Fruit fly (Drosophila melanogaster) whole organism, embryonic: ENCODE results near the gene Eig71Ek.
A peak's percentile ranks its signal among the peaks of the same experiment; 100 is the strongest.

Source experiments
- CG10274 ChIP-seq: fragments of 200-800 bp; sonication (Bioruptor generic); optimal IDR thresholded peaks from 3 replicates; lab custom pipeline; 2017; ENCODE audit warnings: missing biosample characterization, mild to moderate bottlenecking, missing genetic modification characterization
- CG10462 ChIP-seq: fragments of 200-800 bp; sonication (Bioruptor generic); optimal IDR thresholded peaks from 2 replicates; lab custom pipeline; 2016; ENCODE audit warnings: missing biosample characterization, missing genetic modification characterization
- CG10959 ChIP-seq: fragments of 200-800 bp; sonication (Bioruptor generic); IDR thresholded peaks from 2 replicates; pipeline ENCODE4 v1.3.6; 2022; ENCODE audit warnings: missing biosample characterization, missing genetic modification characterization
- CG11723 ChIP-seq: fragments of 200-800 bp; sonication (Bioruptor generic); optimal IDR thresholded peaks from 2 replicates; lab custom pipeline; 2017; ENCODE audit warnings: missing biosample characterization, mild to moderate bottlenecking, missing genetic modification characterization
- CG12155 ChIP-seq: fragments of 200-800 bp; sonication (Bioruptor generic); optimal IDR thresholded peaks from 3 replicates; lab custom pipeline; 2016; ENCODE audit warnings: missing biosample characterization, missing genetic modification characterization
- CG1233 ChIP-seq: fragments of 200-800 bp; sonication (Bioruptor generic); optimal IDR thresholded peaks from 4 replicates; lab custom pipeline; 2018; ENCODE audit warnings: missing biosample characterization, mild to moderate bottlenecking, missing genetic modification characterization
- CG13624 ChIP-seq: fragments of 200-800 bp; sonication (Bioruptor generic); optimal IDR thresholded peaks from 2 replicates; lab custom pipeline; 2016; ENCODE audit warnings: missing biosample characterization, missing genetic modification characterization
- CG15073 ChIP-seq: fragments of 200-800 bp; sonication (Bioruptor generic); optimal IDR thresholded peaks from 2 replicates; lab custom pipeline; 2016; ENCODE audit warnings: missing biosample characterization, missing genetic modification characterization
- CG15514 ChIP-seq: fragments of 200-800 bp; sonication (Bioruptor generic); optimal IDR thresholded peaks from 3 replicates; lab custom pipeline; 2017; ENCODE audit warnings: missing biosample characterization, missing genetic modification characterization, mild to moderate bottlenecking, moderate library complexity, missing genetic modification reagents
- CG16813 ChIP-seq: fragments of 200-800 bp; sonication (Bioruptor generic); IDR thresholded peaks from 3 replicates; pipeline ENCODE4 v1.3.6; 2022; ENCODE audit warnings: missing biosample characterization, missing genetic modification characterization; ENCODE audit not compliant: partially characterized antibody
- CG17361 ChIP-seq: fragments of 200-800 bp; sonication (Bioruptor generic); IDR thresholded peaks from 3 replicates; pipeline ENCODE4 v1.3.6; 2022; ENCODE audit warnings: missing biosample characterization, missing genetic modification characterization
- CG17385 ChIP-seq: fragments of 200-800 bp; sonication (Bioruptor generic); optimal IDR thresholded peaks from 3 replicates; lab custom pipeline; 2018; ENCODE audit warnings: missing biosample characterization, mild to moderate bottlenecking, missing genetic modification characterization
- CG2129 ChIP-seq: fragments of 200-800 bp; sonication (Bioruptor generic); IDR thresholded peaks from 2 replicates; pipeline ENCODE4 v1.3.6; 2022; ENCODE audit warnings: missing biosample characterization, missing genetic modification characterization; ENCODE audit not compliant: partially characterized antibody
- CG2202 ChIP-seq: fragments of 200-800 bp; sonication (Bioruptor generic); optimal IDR thresholded peaks from 2 replicates; lab custom pipeline; 2018; ENCODE audit warnings: missing biosample characterization, mild to moderate bottlenecking, missing genetic modification characterization
- CG32532 ChIP-seq: fragments of 200-800 bp; sonication (Bioruptor generic); IDR thresholded peaks from 2 replicates; pipeline ENCODE4 v1.3.6; 2022; ENCODE audit warnings: missing biosample characterization, missing genetic modification characterization
- CG32772 ChIP-seq: fragments of 200-800 bp; sonication (Bioruptor generic); IDR thresholded peaks from 2 replicates; pipeline ENCODE4 v1.3.6; 2022; ENCODE audit warnings: missing biosample characterization, missing genetic modification characterization
- CG33557 ChIP-seq: fragments of 200-800 bp; sonication (Bioruptor generic); optimal IDR thresholded peaks from 2 replicates; lab custom pipeline; 2019; ENCODE audit warnings: missing biosample characterization, mild to moderate bottlenecking, missing genetic modification characterization, moderate library complexity
- CG4360 ChIP-seq: fragments of 200-800 bp; sonication (Bioruptor generic); IDR thresholded peaks from 2 replicates; pipeline ENCODE4 v1.3.6; 2022; ENCODE audit warnings: missing biosample characterization, missing genetic modification characterization
- CG5245 ChIP-seq: fragments of 200-800 bp; sonication (Bioruptor generic); optimal IDR thresholded peaks from 3 replicates; lab custom pipeline; 2016; ENCODE audit warnings: missing biosample characterization, missing genetic modification characterization
- CG6654 ChIP-seq: fragments of 200-800 bp; sonication (Bioruptor generic); optimal IDR thresholded peaks from 2 replicates; lab custom pipeline; 2017; ENCODE audit warnings: missing biosample characterization, mild to moderate bottlenecking, missing genetic modification characterization
- CG6683 ChIP-seq: fragments of 200-800 bp; sonication (Bioruptor generic); optimal IDR thresholded peaks from 2 replicates; lab custom pipeline; 2017; ENCODE audit warnings: missing biosample characterization, mild to moderate bottlenecking, missing genetic modification characterization, missing genetic modification reagents
- CG9215 ChIP-seq: fragments of 200-800 bp; sonication (Bioruptor generic); IDR thresholded peaks from 2 replicates; pipeline ENCODE4 v1.3.6; 2022; ENCODE audit warnings: missing biosample characterization, missing genetic modification characterization
- CTCF ChIP-seq: fragments of 200-800 bp; sonication (Bioruptor generic); optimal IDR thresholded peaks from 2 replicates; lab custom pipeline; 2017; ENCODE audit warnings: missing biosample characterization, mild to moderate bottlenecking, missing genetic modification characterization, moderate library complexity
- CkIIα-i1 ChIP-seq: fragments of 200-800 bp; sonication (Bioruptor generic); IDR thresholded peaks from 2 replicates; pipeline ENCODE4 v1.3.6; 2022; ENCODE audit warnings: missing biosample characterization, missing genetic modification characterization
- D19A ChIP-seq: fragments of 200-800 bp; optimal IDR thresholded peaks from 3 replicates; lab custom pipeline; 2019; ENCODE audit warnings: missing biosample characterization, mild to moderate bottlenecking, missing genetic modification characterization, moderate library complexity
- Hr51 ChIP-seq, 2 experiments: fragments of 200-800 bp; sonication (Bioruptor generic); optimal IDR thresholded peaks; 2 replicates in 1 of 2; 3 replicates in 1 of 2; lab custom pipeline; 2016 to 2018; ENCODE audit warnings: missing biosample characterization in 2 of 2, missing genetic modification characterization in 2 of 2, mild to moderate bottlenecking in 1 of 2, moderate library complexity in 1 of 2
- NK7.1 ChIP-seq: fragments of 200-800 bp; sonication (Bioruptor generic); optimal IDR thresholded peaks from 3 replicates; lab custom pipeline; 2016; ENCODE audit warnings: missing biosample characterization, missing genetic modification characterization
- Nf-YC ChIP-seq: fragments of 200-800 bp; optimal IDR thresholded peaks from 3 replicates; lab custom pipeline; 2019; ENCODE audit warnings: missing biosample characterization, mild to moderate bottlenecking, missing genetic modification characterization, moderate library complexity
- Ravus ChIP-seq: fragments of 200-800 bp; sonication (Bioruptor generic); IDR thresholded peaks from 2 replicates; pipeline ENCODE4 v1.3.6; 2022; ENCODE audit warnings: missing biosample characterization, missing genetic modification characterization
- amos ChIP-seq: fragments of 200-800 bp; sonication (Bioruptor generic); IDR thresholded peaks from 2 replicates; pipeline ENCODE4 v1.3.6; 2022; ENCODE audit warnings: missing biosample characterization, missing genetic modification characterization; ENCODE audit not compliant: partially characterized antibody
- aop ChIP-seq: fragments of 200-800 bp; sonication (Bioruptor generic); IDR thresholded peaks from 2 replicates; pipeline ENCODE4 v1.3.6; 2022; ENCODE audit warnings: missing biosample characterization, missing genetic modification characterization
- btn ChIP-seq: fragments of 200-800 bp; sonication (Bioruptor generic); optimal IDR thresholded peaks from 2 replicates; lab custom pipeline; 2016; ENCODE audit warnings: missing biosample characterization, missing genetic modification characterization
- ci ChIP-seq: fragments of 200-800 bp; sonication (Bioruptor generic); IDR thresholded peaks from 3 replicates; pipeline ENCODE4 v1.3.6; 2022; ENCODE audit warnings: missing biosample characterization, missing genetic modification characterization
- dimm ChIP-seq: fragments of 200-800 bp; sonication (Bioruptor generic); IDR thresholded peaks from 2 replicates; pipeline ENCODE4 v1.3.6; 2022; ENCODE audit warnings: missing biosample characterization, missing genetic modification characterization
- dmrt99B ChIP-seq: fragments of 200-800 bp; sonication (Bioruptor generic); optimal IDR thresholded peaks from 2 replicates; lab custom pipeline; 2018; ENCODE audit warnings: missing biosample characterization, mild to moderate bottlenecking, missing genetic modification characterization, moderate library complexity
- esg ChIP-seq: fragments of 200-800 bp; sonication (Bioruptor generic); conservative IDR thresholded peaks from 2 replicates; pipeline ENCODE4 v1.3.6; 2022; ENCODE audit warnings: missing biosample characterization, missing genetic modification characterization
- gfzf ChIP-seq: fragments of 200-800 bp; sonication (Bioruptor generic); optimal IDR thresholded peaks from 2 replicates; lab custom pipeline; 2016; ENCODE audit warnings: missing biosample characterization, mild to moderate bottlenecking, missing genetic modification characterization, moderate library complexity
- grau ChIP-seq: fragments of 200-800 bp; optimal IDR thresholded peaks from 3 replicates; lab custom pipeline; 2019; ENCODE audit warnings: missing biosample characterization, mild to moderate bottlenecking, missing genetic modification characterization, moderate library complexity
- gsb-n ChIP-seq: fragments of 200-800 bp; sonication (Bioruptor generic); optimal IDR thresholded peaks from 3 replicates; lab custom pipeline; 2018; ENCODE audit warnings: missing biosample characterization, mild to moderate bottlenecking, missing genetic modification characterization
- gt ChIP-seq: fragments of 200-800 bp; sonication (Bioruptor generic); IDR thresholded peaks from 2 replicates; pipeline ENCODE4 v1.3.6; 2022; ENCODE audit warnings: missing biosample characterization, missing genetic modification characterization
- repo ChIP-seq: fragments of 200-800 bp; sonication (Bioruptor generic); optimal IDR thresholded peaks from 2 replicates; lab custom pipeline; 2016; ENCODE audit warnings: missing biosample characterization, missing genetic modification characterization
- schlank ChIP-seq: fragments of 200-800 bp; sonication (Bioruptor generic); optimal IDR thresholded peaks from 2 replicates; lab custom pipeline; 2018; ENCODE audit warnings: missing biosample characterization, mild to moderate bottlenecking, missing genetic modification characterization
- sens-2 ChIP-seq: fragments of 200-800 bp; sonication (Bioruptor generic); IDR thresholded peaks from 2 replicates; pipeline ENCODE4 v1.3.6; 2022; ENCODE audit warnings: missing biosample characterization, missing genetic modification characterization
- seq ChIP-seq: fragments of 200-800 bp; sonication (Bioruptor generic); IDR thresholded peaks from 2 replicates; pipeline ENCODE4 v1.3.6; 2022; ENCODE audit warnings: missing biosample characterization, missing genetic modification characterization
- sima ChIP-seq: fragments of 200-800 bp; sonication (Bioruptor generic); optimal IDR thresholded peaks from 2 replicates; lab custom pipeline; 2016; ENCODE audit warnings: missing biosample characterization, missing genetic modification characterization
- tll ChIP-seq, 2 experiments: fragments of 200-800 bp in 1 of 2; fragments of >200 bp in 1 of 2; sonication (Bioruptor generic) in 1 of 2; optimal IDR thresholded peaks; 2 replicates each; lab custom pipeline; 2017 to 2019; ENCODE audit warnings: missing biosample characterization in 2 of 2, missing genetic modification characterization in 2 of 2, mild to moderate bottlenecking in 1 of 2, moderate library complexity in 1 of 2
- tna ChIP-seq: fragments of 200-800 bp; sonication (Bioruptor generic); IDR thresholded peaks from 2 replicates; pipeline ENCODE4 v1.3.6; 2022; ENCODE audit warnings: missing biosample characterization, missing genetic modification characterization; ENCODE audit not compliant: partially characterized antibody
- ttk ChIP-seq: fragments of 200-800 bp; sonication (Bioruptor generic); IDR thresholded peaks from 2 replicates; pipeline ENCODE4 v2.1.2; 2022; ENCODE audit warnings: missing biosample characterization, missing genetic modification characterization
- unc-4 ChIP-seq: fragments of 200-800 bp; sonication (Bioruptor generic); IDR thresholded peaks from 2 replicates; pipeline ENCODE4 v1.3.6; 2022; ENCODE audit warnings: missing biosample characterization, missing genetic modification characterization; ENCODE audit not compliant: partially characterized antibody
- wdn ChIP-seq: fragments of 200-800 bp; sonication (Bioruptor generic); IDR thresholded peaks from 2 replicates; pipeline ENCODE4 v1.3.6; 2022; ENCODE audit warnings: missing biosample characterization, missing genetic modification characterization
- z ChIP-seq: fragments of 200-800 bp; sonication (Bioruptor generic); IDR thresholded peaks from 3 replicates; pipeline ENCODE4 v1.3.6; 2022; ENCODE audit warnings: missing biosample characterization, missing genetic modification characterization
- zfh2 ChIP-seq: fragments of 200-800 bp; sonication (Bioruptor generic); optimal IDR thresholded peaks from 2 replicates; lab custom pipeline; 2016; ENCODE audit warnings: missing biosample characterization, missing genetic modification characterization

The Eig71Ek gene

dm6 chr3L:15616490-15616889, 44.6 kb upstream of the Eig71Ek start (continued):
- TF ChIP-seq CG15073 (GFP tag; lab: Kevin White, UChicago) (no peak), CG4360 (no peak), CG9215 (no peak), Ravus (GFP tag; lab: Robert Waterston, UW) (no peak), sima (GFP tag; lab: Kevin White, UChicago) (no peak), gt (GFP tag; lab: Robert Waterston, UW) (no peak), CG12155 (no peak), CG32772 (GFP tag; lab: Robert Waterston, UW) (no peak), CG2202 (tag; lab: Kevin White, UChicago) (no peak), grau (tag; lab: Kevin White, UChicago) (peak; percentile 50), seq (GFP tag; lab: Robert Waterston, UW) (no peak), CG1233 (peak; percentile 31), ttk (no peak), esg (GFP tag; lab: Robert Waterston, UW) (no peak), tll (GFP tag; optimal IDR thresholded peaks at IDR 0.05; lab: Kevin White, UChicago) (no peak), aop (no peak), CG33557 (GFP tag; lab: Kevin White, UChicago) (no peak), NK7.1 (no peak), unc-4 (GFP tag; lab: Robert Waterston, UW) (no peak), Hr51 (GFP tag; optimal IDR thresholded peaks at IDR 0.05; lab: Kevin White, UChicago) (peak in 1 of 2 experiments; percentile 44), CTCF (no peak), CG32532 (GFP tag; lab: Robert Waterston, UW) (no peak), CG10274 (GFP tag; lab: Kevin White, UChicago) (no peak), gsb-n (tag; lab: Kevin White, UChicago) (no peak), CG17385 (peak; percentile 1), CG5245 (GFP tag; lab: Kevin White, UChicago) (no peak), CG2129 (GFP tag; lab: Robert Waterston, UW) (no peak), CG6654 (GFP tag; lab: Kevin White, UChicago) (no peak), CG10959 (no peak), amos (GFP tag; lab: Robert Waterston, UW) (no peak), CG17361 (peak; percentile 59; the same call in 1 of the 3 replicates), CkIIα-i1 (GFP tag; lab: Robert Waterston, UW) (no peak), repo (GFP tag; lab: Kevin White, UChicago) (no peak), CG6683 (GFP tag; lab: Kevin White, UChicago) (no peak), zfh2 (GFP tag; lab: Kevin White, UChicago) (no peak), CG13624 (GFP tag; lab: Kevin White, UChicago) (no peak), tna (GFP tag; lab: Robert Waterston, UW) (no peak), dmrt99B (tag; lab: Kevin White, UChicago) (peak; percentile 27), dimm (no peak), wdn (GFP tag; lab: Robert Waterston, UW) (no peak), CG15514 (GFP tag; lab: Kevin White, UChicago) (no peak), D19A (tag; lab: Kevin White, UChicago) (no peak), schlank (tag; lab: Kevin White, UChicago) (no peak), ci (no peak), btn (GFP tag; lab: Kevin White, UChicago) (no peak), z (no peak), gfzf (GFP tag; lab: Kevin White, UChicago) (no peak), CG11723 (GFP tag; lab: Kevin White, UChicago) (no peak), CG10462 (GFP tag; lab: Kevin White, UChicago) (no peak), Nf-YC (tag; lab: Kevin White, UChicago) (peak; percentile 16), CG16813 (no peak), sens-2 (no peak)
